Fruit fly (Drosophila melanogaster) Kc167 (cell line): Measurements from ENCODE around the gene Hmbs.

Source experiments
- Myc ChIP-seq: fragments of >200 bp; optimal IDR thresholded peaks from 2 replicates; lab custom pipeline; 2017; ENCODE audit warnings: missing external identifiers
- Sin3A ChIP-seq: fragments of >200 bp; optimal IDR thresholded peaks from 2 replicates; lab custom pipeline; 2018; ENCODE audit warnings: missing external identifiers
- h ChIP-seq: fragments of >200 bp; optimal IDR thresholded peaks from 3 replicates; lab custom pipeline; 2018; ENCODE audit warnings: missing external identifiers
- insv ChIP-seq: fragments of >200 bp; optimal IDR thresholded peaks from 3 replicates; lab custom pipeline; 2018; ENCODE audit warnings: missing external identifiers
- psq ChIP-seq: fragments of >200 bp; optimal IDR thresholded peaks from 2 replicates; lab custom pipeline; 2017; ENCODE audit warnings: missing external identifiers
- ttk ChIP-seq: sonication (Bioruptor generic); optimal IDR thresholded peaks from 2 replicates; lab custom pipeline; 2017; ENCODE audit warnings: missing external identifiers

- TF ChIP-seq ttk (lab: Kevin White, UChicago) (no peak), psq (no peak), h (lab: Kevin White, UChicago) (no peak), Sin3A (lab: Kevin White, UChicago) (no peak), Myc (no peak), insv (lab: Kevin White, UChicago) (no peak)
Observed at dm6 chr3L:1348935-1349334, 14.2 kb downstream of the Hmbs start.
